Worm (Caenorhabditis elegans) whole organism, L4 larva: Measurements from ENCODE around the gene comt-4.

ENCODE experiments used
- D1046.2 ChIP-seq: fragments of 200-800 bp; sonication (Bioruptor generic); IDR thresholded peaks from 2 replicates; pipeline ENCODE4 v1.3.6; 2022; ENCODE audit warnings: missing genetic modification characterization, missing compliant biosample characterization
- F10B5.3 ChIP-seq: sonication (generic microtip); optimal IDR thresholded peaks from 2 replicates; lab custom pipeline; 2016; ENCODE audit warnings: mild to moderate bottlenecking, missing genetic modification characterization, missing compliant biosample characterization
- F26F4.8 ChIP-seq: fragments of 200-800 bp; sonication (Bioruptor generic); conservative IDR thresholded peaks from 2 replicates; pipeline ENCODE4 v1.3.6; 2022; ENCODE audit warnings: missing genetic modification characterization, missing compliant biosample characterization
- F44E2.7 ChIP-seq: fragments of 200-800 bp; sonication (Bioruptor generic); IDR thresholded peaks from 2 replicates; pipeline ENCODE4 v2.1.2; 2022; ENCODE audit warnings: missing genetic modification characterization, missing compliant biosample characterization
- F49E8.2 ChIP-seq: sonication (generic microtip); optimal IDR thresholded peaks from 2 replicates; lab custom pipeline; 2016; ENCODE audit warnings: missing compliant biosample characterization, mild to moderate bottlenecking, missing genetic modification characterization, borderline replicate concordance
- T26A8.4 ChIP-seq: fragments of 200-800 bp; sonication (Bioruptor generic); IDR thresholded peaks from 2 replicates; pipeline ENCODE4 v1.3.6; 2022; ENCODE audit warnings: missing genetic modification characterization, missing compliant biosample characterization
- ZK546.5 ChIP-seq, 2 experiments: sonication (generic microtip); optimal IDR thresholded peaks; 2 replicates each; lab custom pipeline; 2017; ENCODE audit warnings: missing biosample characterization in 2 of 2, missing genetic modification characterization in 2 of 2
- aha-1 ChIP-seq: fragments of 150-350 bp; peaks from one replicate; lab custom pipeline; 2014; ENCODE audit warnings: missing biosample characterization, missing genetic modification characterization
- ama-1 ChIP-seq: fragments of 150-350 bp; optimal IDR thresholded peaks from 2 replicates; lab custom pipeline; 2014; ENCODE audit warnings: inconsistent platforms, mixed read lengths
- arid-1 ChIP-seq: fragments of 200-800 bp; sonication (Bioruptor generic); conservative IDR thresholded peaks from 2 replicates; pipeline ENCODE4 v1.3.6; 2022; ENCODE audit warnings: missing genetic modification reagents, missing genetic modification characterization, missing compliant biosample characterization
- attf-4 ChIP-seq: sonication (generic microtip); optimal IDR thresholded peaks from 3 replicates; lab custom pipeline; 2017; ENCODE audit warnings: missing biosample characterization, missing genetic modification characterization
- ceh-28 ChIP-seq: fragments of 150-350 bp; optimal IDR thresholded peaks from 2 replicates; lab custom pipeline; 2014; ENCODE audit warnings: missing biosample characterization, missing genetic modification reagents, missing genetic modification characterization
- ceh-44 ChIP-seq: fragments of 200-800 bp; sonication (Bioruptor generic); IDR thresholded peaks from 2 replicates; pipeline ENCODE4 v1.3.6; 2022; ENCODE audit warnings: missing genetic modification reagents, missing genetic modification characterization, missing compliant biosample characterization
- cey-2 ChIP-seq: sonication (generic microtip); optimal IDR thresholded peaks from 3 replicates; lab custom pipeline; 2017; ENCODE audit warnings: missing genetic modification characterization, mild to moderate bottlenecking, missing compliant biosample characterization, antibody characterized with exemption, borderline replicate concordance; ENCODE audit not compliant: insufficient read depth
- ctbp-1 ChIP-seq: fragments of 200-800 bp; sonication (Bioruptor generic); IDR thresholded peaks from 2 replicates; pipeline ENCODE4 v1.3.6; 2022; ENCODE audit warnings: missing genetic modification reagents, missing genetic modification characterization, missing compliant biosample characterization
- daf-16 ChIP-seq, 3 experiments: sonication (generic microtip); optimal IDR thresholded peaks; 2 replicates each; lab custom pipeline; 2016 to 2017; ENCODE audit warnings: missing genetic modification characterization in 3 of 3, missing genetic modification reagents in 3 of 3, mild to moderate bottlenecking in 2 of 3, missing compliant biosample characterization in 2 of 3, missing biosample characterization in 1 of 3, moderate library complexity in 1 of 3
- dmd-6 ChIP-seq: fragments of 200-800 bp; sonication (Bioruptor generic); IDR thresholded peaks from 2 replicates; pipeline ENCODE4 v1.3.6; 2022; ENCODE audit warnings: missing genetic modification reagents, missing genetic modification characterization, missing compliant biosample characterization
- dmd-8 ChIP-seq: fragments of 200-800 bp; sonication (Bioruptor generic); IDR thresholded peaks from 2 replicates; pipeline ENCODE4 v1.3.6; 2022; ENCODE audit warnings: missing genetic modification characterization, missing compliant biosample characterization
- dve-1 ChIP-seq: sonication (generic microtip); optimal IDR thresholded peaks from 2 replicates; lab custom pipeline; 2017; ENCODE audit warnings: antibody characterized with exemption, mild to moderate bottlenecking, missing genetic modification characterization, missing compliant biosample characterization; ENCODE audit not compliant: insufficient read depth
- fkh-10 ChIP-seq: fragments of 150-350 bp; optimal IDR thresholded peaks from 2 replicates; lab custom pipeline; 2014; ENCODE audit warnings: missing biosample characterization, missing genetic modification reagents, missing genetic modification characterization
- hif-1 ChIP-seq, 2 experiments: sonication (generic microtip); optimal IDR thresholded peaks; 2 replicates each; lab custom pipeline; 2016 to 2017; ENCODE audit warnings: missing compliant biosample characterization in 2 of 2, missing genetic modification characterization in 2 of 2, missing genetic modification reagents in 2 of 2, missing genotype in 2 of 2, mild to moderate bottlenecking in 1 of 2
- hmg-1.1 ChIP-seq: fragments of 200-800 bp; sonication (Bioruptor generic); IDR thresholded peaks from 2 replicates; pipeline ENCODE4 v1.3.6; 2022; ENCODE audit warnings: missing genetic modification reagents, missing genetic modification characterization, missing compliant biosample characterization
- jun-1 ChIP-seq: fragments of 150-350 bp; optimal IDR thresholded peaks from 2 replicates; lab custom pipeline; 2014; ENCODE audit warnings: missing biosample characterization, missing genetic modification reagents, missing genetic modification characterization
- lin-29 ChIP-seq: fragments of 200-800 bp; sonication (Bioruptor generic); IDR thresholded peaks from 2 replicates; pipeline ENCODE4 v1.3.6; 2022; ENCODE audit warnings: missing genetic modification reagents, missing genetic modification characterization, missing compliant biosample characterization
- lin-38 ChIP-seq: fragments of 200-800 bp; sonication (Bioruptor generic); IDR thresholded peaks from 2 replicates; pipeline ENCODE4 v1.3.6; 2022; ENCODE audit warnings: missing genetic modification reagents, missing genetic modification characterization, missing compliant biosample characterization
- madf-9 ChIP-seq: fragments of 200-800 bp; sonication (Bioruptor generic); conservative IDR thresholded peaks from 2 replicates; pipeline ENCODE4 v1.3.6; 2022; ENCODE audit warnings: missing genetic modification reagents, missing genetic modification characterization, missing compliant biosample characterization
- mdl-1 ChIP-seq, 2 experiments: fragments of 150-350 bp in 1 of 2; sonication (generic microtip) in 1 of 2; optimal IDR thresholded peaks; 2 replicates each; lab custom pipeline; 2014 to 2017; ENCODE audit warnings: missing biosample characterization in 2 of 2, missing genetic modification characterization in 2 of 2
- mes-2 ChIP-seq: sonication (generic microtip); optimal IDR thresholded peaks from 2 replicates; lab custom pipeline; 2016; ENCODE audit warnings: missing genotype, mild to moderate bottlenecking, missing genetic modification characterization, missing compliant biosample characterization; ENCODE audit not compliant: poor library complexity, severe bottlenecking
- mxl-2 ChIP-seq: fragments of 200-800 bp; sonication (Bioruptor generic); conservative IDR thresholded peaks from 2 replicates; pipeline ENCODE4 v1.3.6; 2022; ENCODE audit warnings: missing genetic modification reagents, missing genetic modification characterization, missing compliant biosample characterization
- mxl-3 ChIP-seq: fragments of 200-800 bp; sonication (Bioruptor generic); optimal IDR thresholded peaks from 2 replicates; lab custom pipeline; 2018; ENCODE audit warnings: mild to moderate bottlenecking, missing genetic modification characterization, missing compliant biosample characterization
- nhr-10 ChIP-seq: fragments of 150-350 bp; optimal IDR thresholded peaks from 2 replicates; lab custom pipeline; 2014; ENCODE audit warnings: missing biosample characterization, missing genetic modification characterization
- nhr-102 ChIP-seq: sonication (generic microtip); optimal IDR thresholded peaks from 2 replicates; lab custom pipeline; 2016; ENCODE audit warnings: mild to moderate bottlenecking, missing genetic modification characterization, moderate library complexity, missing compliant biosample characterization
- nhr-28 ChIP-seq: fragments of 150-350 bp; optimal IDR thresholded peaks from 2 replicates; lab custom pipeline; 2014; ENCODE audit warnings: missing biosample characterization, missing genetic modification characterization
- nhr-48 ChIP-seq: sonication (generic microtip); optimal IDR thresholded peaks from 2 replicates; lab custom pipeline; 2016; ENCODE audit warnings: mild to moderate bottlenecking, missing genetic modification characterization, missing compliant biosample characterization
- nhr-6 ChIP-seq: fragments of 150-350 bp; optimal IDR thresholded peaks from 2 replicates; lab custom pipeline; 2014; ENCODE audit warnings: missing biosample characterization, missing genetic modification characterization
- php-3 ChIP-seq: fragments of 200-800 bp; sonication (Bioruptor generic); IDR thresholded peaks from 2 replicates; pipeline ENCODE4 v1.3.6; 2022; ENCODE audit warnings: missing genetic modification reagents, missing genetic modification characterization, missing compliant biosample characterization
- pqm-1 ChIP-seq: sonication (generic microtip); optimal IDR thresholded peaks from 2 replicates; lab custom pipeline; 2017; ENCODE audit warnings: missing biosample characterization, missing genetic modification characterization
- saeg-2 ChIP-seq: fragments of 200-800 bp; sonication (Bioruptor generic); IDR thresholded peaks from 2 replicates; pipeline ENCODE4 v1.3.6; 2022; ENCODE audit warnings: missing genetic modification reagents, missing genetic modification characterization, missing compliant biosample characterization
- sdz-12 ChIP-seq: fragments of 200-800 bp; sonication (Bioruptor generic); optimal IDR thresholded peaks from 2 replicates; lab custom pipeline; 2018; ENCODE audit warnings: mild to moderate bottlenecking, missing genetic modification characterization, missing compliant biosample characterization
- skn-1 ChIP-seq: fragments of 150-350 bp; optimal IDR thresholded peaks from 2 replicates; lab custom pipeline; 2014; ENCODE audit warnings: missing biosample characterization, missing genetic modification characterization
- snpc-1.2 ChIP-seq: fragments of 200-800 bp; sonication (Bioruptor generic); IDR thresholded peaks from 2 replicates; pipeline ENCODE4 v1.3.6; 2022; ENCODE audit warnings: missing genetic modification reagents, missing genetic modification characterization, missing compliant biosample characterization
- unc-130 ChIP-seq: sonication (generic microtip); optimal IDR thresholded peaks from 2 replicates; lab custom pipeline; 2016; ENCODE audit warnings: missing genetic modification reagents, missing genetic modification characterization, missing compliant biosample characterization
- unc-62 ChIP-seq, 3 experiments: fragments of 150-350 bp in 1 of 3; sonication (generic microtip); optimal IDR thresholded peaks in 2 of 3; peaks in 1 of 3; 1 replicate in 1 of 3; 2 replicates in 2 of 3; lab custom pipeline; 2014 to 2017; ENCODE audit warnings: missing biosample characterization in 3 of 3, missing genetic modification characterization in 3 of 3, missing genetic modification reagents in 3 of 3, missing genotype in 1 of 3
- vab-7 ChIP-seq: fragments of 200-800 bp; sonication (Bioruptor generic); IDR thresholded peaks from 2 replicates; pipeline ENCODE4 v1.3.6; 2022; ENCODE audit warnings: missing genetic modification reagents, missing genetic modification characterization, missing compliant biosample characterization
- zip-11 ChIP-seq: fragments of 200-800 bp; sonication (Bioruptor generic); IDR thresholded peaks from 2 replicates; pipeline ENCODE4 v1.3.6; 2022; ENCODE audit warnings: missing genetic modification characterization, missing compliant biosample characterization
- ztf-11 ChIP-seq: fragments of 150-350 bp; optimal IDR thresholded peaks from 2 replicates; lab custom pipeline; 2014; ENCODE audit warnings: missing biosample characterization, missing genetic modification characterization
- ztf-7 ChIP-seq: fragments of 150-350 bp; optimal IDR thresholded peaks from 2 replicates; lab custom pipeline; 2014; ENCODE audit warnings: missing biosample characterization, missing genetic modification characterization

Gene comt-4

ce11 chrV:2057324-2057723 lies 7.3 kb upstream of the comt-4 start, which contains the start of gene comt-3:
comt-3 (plus strand) TSS chrV:2057537.
- TF ChIP-seq pqm-1 = peak; percentile 29
- no peak for TF ChIP-seq zip-11
- no peak for TF ChIP-seq ZK546.5 (tag; optimal IDR thresholded peaks at IDR 0.05; lab: Kevin White, UChicago)
- TF ChIP-seq mes-2 (tag; lab: Kevin White, UChicago) = no peak
- no peak for TF ChIP-seq hmg-1.1
- TF ChIP-seq nhr-28 (tag; lab: Kevin White, UChicago) = peak; percentile 30
- TF ChIP-seq fkh-10 (GFP tag; lab: Kevin White, UChicago) = no peak
- TF ChIP-seq, all 104 proteins: peak for 2

DNA sequence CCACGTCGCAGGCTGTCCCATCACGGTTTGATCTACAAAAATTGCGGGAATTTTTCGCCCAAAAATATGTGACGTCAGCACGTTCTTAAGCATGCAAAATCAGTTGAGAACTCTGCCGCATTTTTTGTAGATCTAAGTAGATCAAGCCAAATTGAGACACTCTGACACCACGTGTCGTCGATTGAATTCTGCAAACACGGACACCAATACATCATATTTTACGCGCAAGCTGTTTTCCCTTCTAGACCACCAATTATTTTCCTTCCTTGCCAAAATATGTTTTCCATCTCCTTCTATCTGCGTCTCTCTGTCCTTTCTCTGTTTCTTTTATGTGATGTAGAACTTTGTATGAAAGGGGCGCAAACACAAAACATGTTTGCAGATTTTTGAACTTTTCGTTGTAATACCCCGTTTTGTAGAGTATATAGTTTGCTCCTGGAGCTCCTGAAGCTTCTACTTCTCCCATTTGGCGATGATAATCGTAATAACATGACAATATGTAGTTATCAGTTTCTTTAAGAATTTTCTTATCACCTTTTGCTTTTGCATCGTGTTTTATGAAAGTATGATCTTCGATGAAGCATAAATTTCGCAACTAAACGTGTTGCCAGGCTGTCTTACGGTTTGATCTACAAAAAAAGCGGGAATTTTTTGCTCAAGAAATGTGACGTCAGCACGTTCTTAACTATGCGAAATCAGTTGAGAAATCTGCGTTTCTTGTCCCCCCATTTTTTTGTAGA lies 6.0 kb upstream of the comt-4 start:
- TF ChIP-seq F26F4.8 (GFP tag; lab: Robert Waterston, UW) = no peak
- TF ChIP-seq nhr-102 (tag; lab: Kevin White, UChicago) = no peak
- no peak for TF ChIP-seq mxl-3
- TF ChIP-seq dve-1 (tag; lab: Kevin White, UChicago) = peak; percentile 18
- no peak for TF ChIP-seq unc-62 (GFP tag; optimal IDR thresholded peaks at IDR 0.05 in 1 of 2; lab: Kevin White, UChicago)
- no peak for TF ChIP-seq unc-62 (tag; optimal IDR thresholded peaks at IDR 0.05; lab: Kevin White, UChicago)
- TF ChIP-seq attf-4 (tag; lab: Kevin White, UChicago) = no peak
- TF ChIP-seq snpc-1.2 (GFP tag; lab: Robert Waterston, UW) = no peak
- peak; percentile 29; the same call in 1 of the 2 replicates for TF ChIP-seq hmg-1.1
- no peak for TF ChIP-seq T26A8.4 (GFP tag; lab: Robert Waterston, UW)
- no peak for TF ChIP-seq aha-1 (tag; lab: Kevin White, UChicago)
- TF ChIP-seq arid-1 (GFP tag; lab: Robert Waterston, UW) = no peak
- TF ChIP-seq vab-7 (GFP tag; lab: Robert Waterston, UW) = no peak
- TF ChIP-seq hif-1 (tag; optimal IDR thresholded peaks at IDR 0.05; lab: Kevin White, UChicago) = peak in 1 of 2 experiments; percentile 1
- TF ChIP-seq ceh-44 (GFP tag; lab: Robert Waterston, UW) = no peak
- no peak for TF ChIP-seq unc-130 (GFP tag; lab: Kevin White, UChicago)
- no peak for TF ChIP-seq nhr-48 (tag; lab: Kevin White, UChicago)
- peak in 1 of 2 experiments; percentile 40 for TF ChIP-seq daf-16 (GFP tag; optimal IDR thresholded peaks at IDR 0.05; lab: Kevin White, UChicago)
- peak; percentile 45 for TF ChIP-seq daf-16 (tag; optimal IDR thresholded peaks at IDR 0.05; lab: Kevin White, UChicago)
- no peak for TF ChIP-seq cey-2
- TF ChIP-seq ztf-11 = no peak
- TF ChIP-seq F44E2.7 = no peak
- TF ChIP-seq skn-1 (tag; lab: Kevin White, UChicago) = no peak
- no peak for TF ChIP-seq F10B5.3 (tag; lab: Kevin White, UChicago)
- no peak for TF ChIP-seq lin-38 (GFP tag; lab: Robert Waterston, UW)
- peak; percentile 70 for TF ChIP-seq nhr-28 (tag; lab: Kevin White, UChicago)
- no peak for TF ChIP-seq ctbp-1 (GFP tag; lab: Robert Waterston, UW)
- no peak for TF ChIP-seq jun-1 (tag; lab: Kevin White, UChicago)
- no peak for TF ChIP-seq saeg-2 (GFP tag; lab: Robert Waterston, UW)
- TF ChIP-seq ceh-28 = no peak
- no peak for TF ChIP-seq mxl-2 (GFP tag; lab: Robert Waterston, UW)
- no peak for TF ChIP-seq sdz-12 (GFP tag; lab: Kevin White, UChicago)
- no peak for TF ChIP-seq ztf-7 (tag; lab: Kevin White, UChicago)
- TF ChIP-seq mdl-1 (tag; optimal IDR thresholded peaks at IDR 0.05; lab: Kevin White, UChicago) = peak in 1 of 2 experiments; percentile 9
- TF ChIP-seq D1046.2 (GFP tag; lab: Robert Waterston, UW) = no peak
- no peak for TF ChIP-seq lin-29
- peak; percentile 57; the same call in 1 of the 2 replicates for TF ChIP-seq dmd-6 (GFP tag; lab: Robert Waterston, UW)
- no peak for TF ChIP-seq nhr-10
- peak; percentile 87 for TF ChIP-seq pqm-1
- peak; percentile 8 for TF ChIP-seq nhr-6 (tag; lab: Kevin White, UChicago)
- TF ChIP-seq php-3 = no peak
- no peak for TF ChIP-seq madf-9 (GFP tag; lab: Robert Waterston, UW)
- no peak for TF ChIP-seq F49E8.2 (tag; lab: Kevin White, UChicago)
- no peak for TF ChIP-seq ama-1 (lab: Kevin White, UChicago)
- no peak for TF ChIP-seq dmd-8 (GFP tag; lab: Robert Waterston, UW)
